Worm (Caenorhabditis elegans) whole organism, L3 larva: Measurements from ENCODE around the gene C36E8.6.

ENCODE experiments used
- R02D3.7 ChIP-seq: fragments of 150-350 bp; optimal IDR thresholded peaks from 2 replicates; lab custom pipeline; 2014; ENCODE audit warnings: missing biosample characterization, missing genetic modification characterization
- ZK546.5 ChIP-seq: sonication (generic microtip); optimal IDR thresholded peaks from 2 replicates; lab custom pipeline; 2017; ENCODE audit warnings: missing biosample characterization, missing genetic modification characterization
- aly-2 ChIP-seq: fragments of 150-350 bp; optimal IDR thresholded peaks from 2 replicates; lab custom pipeline; 2014; ENCODE audit warnings: missing biosample characterization, missing genetic modification characterization
- ceh-28 ChIP-seq: fragments of 150-350 bp; optimal IDR thresholded peaks from 2 replicates; lab custom pipeline; 2014; ENCODE audit warnings: missing biosample characterization, missing genetic modification reagents, missing genetic modification characterization
- ceh-82 ChIP-seq: fragments of 150-350 bp; optimal IDR thresholded peaks from 2 replicates; lab custom pipeline; 2014; ENCODE audit warnings: missing biosample characterization, missing genetic modification characterization
- ceh-9 ChIP-seq: sonication (generic microtip); optimal IDR thresholded peaks from 2 replicates; lab custom pipeline; 2018; ENCODE audit warnings: missing biosample characterization, missing genetic modification characterization
- daf-12 ChIP-seq: fragments of 150-350 bp; optimal IDR thresholded peaks from 2 replicates; lab custom pipeline; 2014; ENCODE audit warnings: missing biosample characterization, missing genetic modification reagents, missing genetic modification characterization
- egl-27 ChIP-seq: sonication (generic microtip); optimal IDR thresholded peaks from 4 replicates; lab custom pipeline; 2017; ENCODE audit warnings: missing biosample characterization, missing genetic modification reagents, missing genetic modification characterization
- egl-5 ChIP-seq: fragments of 150-350 bp; optimal IDR thresholded peaks from 2 replicates; lab custom pipeline; 2017; ENCODE audit warnings: missing biosample characterization, missing genetic modification reagents, missing genetic modification characterization, inconsistent platforms
- elt-2 ChIP-seq: sonication (generic microtip); optimal IDR thresholded peaks from 2 replicates; lab custom pipeline; 2016; ENCODE audit warnings: missing genetic modification reagents, mild to moderate bottlenecking, missing genetic modification characterization, missing compliant biosample characterization
- elt-3 ChIP-seq, 3 experiments: fragments of 150-350 bp in 1 of 3; sonication (generic microtip) in 2 of 3; optimal IDR thresholded peaks; 2 replicates in 2 of 3; 4 replicates in 1 of 3; lab custom pipeline; 2014 to 2017; ENCODE audit warnings: missing biosample characterization in 3 of 3, missing genetic modification characterization in 3 of 3
- eor-1 ChIP-seq, 2 experiments: fragments of 150-350 bp; optimal IDR thresholded peaks; 2 replicates each; lab custom pipeline; 2014 to 2018; ENCODE audit warnings: missing biosample characterization in 2 of 2, missing genetic modification characterization in 2 of 2
- fkh-10 ChIP-seq: sonication (generic microtip); optimal IDR thresholded peaks from 2 replicates; lab custom pipeline; 2017; ENCODE audit warnings: missing biosample characterization, missing genetic modification reagents, missing genetic modification characterization
- hmg-11 ChIP-seq: sonication (generic microtip); optimal IDR thresholded peaks from 2 replicates; lab custom pipeline; 2016; ENCODE audit warnings: missing genetic modification characterization, missing compliant biosample characterization
- jun-1 ChIP-seq: fragments of 150-350 bp; optimal IDR thresholded peaks from 2 replicates; lab custom pipeline; 2014; ENCODE audit warnings: missing biosample characterization, missing genetic modification reagents, missing genetic modification characterization
- lin-15B ChIP-seq: fragments of 150-350 bp; optimal IDR thresholded peaks from 2 replicates; lab custom pipeline; 2014; ENCODE audit warnings: missing biosample characterization, missing genetic modification characterization
- lin-39 ChIP-seq: fragments of 150-350 bp; optimal IDR thresholded peaks from 2 replicates; lab custom pipeline; 2018; ENCODE audit warnings: missing biosample characterization, missing genetic modification reagents, missing genetic modification characterization
- lsy-12 ChIP-seq: sonication (generic microtip); optimal IDR thresholded peaks from 2 replicates; lab custom pipeline; 2016; ENCODE audit warnings: mild to moderate bottlenecking, missing genetic modification characterization, missing compliant biosample characterization
- mdl-1 ChIP-seq: fragments of 150-350 bp; optimal IDR thresholded peaks from 2 replicates; lab custom pipeline; 2014; ENCODE audit warnings: missing biosample characterization, missing genetic modification characterization
- mml-1 ChIP-seq: fragments of 150-350 bp; sonication (generic microtip); optimal IDR thresholded peaks from 3 replicates; lab custom pipeline; 2014; ENCODE audit warnings: missing biosample characterization, missing genetic modification characterization
- nfya-1 ChIP-seq: sonication (generic microtip); optimal IDR thresholded peaks from 2 replicates; lab custom pipeline; 2017; ENCODE audit warnings: missing genetic modification characterization, mild to moderate bottlenecking, missing compliant biosample characterization, antibody characterized with exemption, moderate library complexity; ENCODE audit not compliant: insufficient read depth
- nhr-11 ChIP-seq: fragments of 150-350 bp; optimal IDR thresholded peaks from 2 replicates; lab custom pipeline; 2014; ENCODE audit warnings: missing biosample characterization, missing genetic modification characterization
- nhr-12 ChIP-seq: fragments of 150-350 bp; optimal IDR thresholded peaks from 2 replicates; lab custom pipeline; 2014; ENCODE audit warnings: missing biosample characterization, missing genetic modification characterization
- nhr-23 ChIP-seq: fragments of 150-350 bp; optimal IDR thresholded peaks from 2 replicates; lab custom pipeline; 2014; ENCODE audit warnings: missing biosample characterization, missing genetic modification reagents, missing genetic modification characterization
- nhr-25 ChIP-seq: sonication (generic microtip); optimal IDR thresholded peaks from 2 replicates; lab custom pipeline; 2017; ENCODE audit warnings: missing biosample characterization, missing genetic modification characterization
- nhr-28 ChIP-seq: fragments of 150-350 bp; optimal IDR thresholded peaks from 2 replicates; lab custom pipeline; 2014; ENCODE audit warnings: missing biosample characterization, missing genetic modification characterization
- nhr-43 ChIP-seq: sonication (generic microtip); optimal IDR thresholded peaks from 2 replicates; lab custom pipeline; 2016; ENCODE audit warnings: mild to moderate bottlenecking, missing genetic modification characterization, missing compliant biosample characterization; ENCODE audit not compliant: poor library complexity, severe bottlenecking
- nhr-76 ChIP-seq: fragments of 150-350 bp; sonication (generic microtip); optimal IDR thresholded peaks from 5 replicates; lab custom pipeline; 2014; ENCODE audit warnings: missing biosample characterization, missing genetic modification characterization
- nhr-77 ChIP-seq: fragments of 150-350 bp; optimal IDR thresholded peaks from 2 replicates; lab custom pipeline; 2014; ENCODE audit warnings: missing biosample characterization, missing genetic modification characterization
- pha-4 ChIP-seq: fragments of 150-350 bp; optimal IDR thresholded peaks from 2 replicates; lab custom pipeline; 2014; ENCODE audit warnings: missing biosample characterization, missing genetic modification reagents, missing genetic modification characterization
- pqm-1 ChIP-seq: fragments of 150-350 bp; optimal IDR thresholded peaks from 2 replicates; lab custom pipeline; 2017; ENCODE audit warnings: missing biosample characterization, missing genetic modification characterization, inconsistent platforms
- sea-2 ChIP-seq: fragments of 150-350 bp; sonication (generic microtip); optimal IDR thresholded peaks from 4 replicates; lab custom pipeline; 2014; ENCODE audit warnings: missing biosample characterization, missing genetic modification reagents, missing genetic modification characterization
- skn-1 ChIP-seq: fragments of 150-350 bp; optimal IDR thresholded peaks from 2 replicates; lab custom pipeline; 2014; ENCODE audit warnings: missing biosample characterization, missing genetic modification characterization
- tbx-2 ChIP-seq: sonication (generic microtip); optimal IDR thresholded peaks from 2 replicates; lab custom pipeline; 2016; ENCODE audit warnings: mild to moderate bottlenecking, missing genetic modification characterization, missing compliant biosample characterization
- unc-39 ChIP-seq: sonication (generic microtip); optimal IDR thresholded peaks from 4 replicates; lab custom pipeline; 2017; ENCODE audit warnings: missing biosample characterization, missing genetic modification characterization
- unc-62 ChIP-seq: fragments of 150-350 bp; sonication (generic microtip); optimal IDR thresholded peaks from 4 replicates; lab custom pipeline; 2014; ENCODE audit warnings: missing biosample characterization, missing genetic modification reagents, missing genetic modification characterization
- zag-1 ChIP-seq: fragments of 150-350 bp; optimal IDR thresholded peaks from 2 replicates; lab custom pipeline; 2014; ENCODE audit warnings: missing biosample characterization, missing genetic modification characterization
- ztf-11 ChIP-seq: fragments of 150-350 bp; optimal IDR thresholded peaks from 2 replicates; lab custom pipeline; 2014; ENCODE audit warnings: missing biosample characterization, missing genetic modification characterization
- ztf-4 ChIP-seq: fragments of 150-350 bp; optimal IDR thresholded peaks from 2 replicates; lab custom pipeline; 2014; ENCODE audit warnings: missing biosample characterization, missing genetic modification characterization

Gene C36E8.6

ce11 chrIII:4005446-4006192 is 17.8 kb downstream of the C36E8.6 start, which contains the start of gene pxd-1:
Gene pxd-1, plus strand, starts transcription at chrIII:4006142.
- TF ChIP-seq mdl-1 (tag; lab: Kevin White, UChicago) (no peak), nhr-43 (no peak), nhr-28 (tag; lab: Kevin White, UChicago) (no peak), zag-1 (tag; lab: Kevin White, UChicago) (no peak), eor-1 (tag; optimal IDR thresholded peaks at IDR 0.05; lab: Kevin White, UChicago) (no peak), lin-39 (peak; percentile 24), nfya-1 (tag; lab: Kevin White, UChicago) (peak; percentile 57), ztf-4 (tag; lab: Kevin White, UChicago) (no peak), egl-5 (peak; percentile 19), fkh-10 (GFP tag; lab: Kevin White, UChicago) (peak; percentile 70), unc-39 (tag; lab: Kevin White, UChicago) (no peak), elt-2 (tag; lab: Kevin White, UChicago) (no peak), nhr-23 (no peak), hmg-11 (tag; lab: Kevin White, UChicago) (no peak), lsy-12 (tag; lab: Kevin White, UChicago) (no peak), jun-1 (tag; lab: Kevin White, UChicago) (no peak), egl-27 (tag; lab: Kevin White, UChicago) (no peak), aly-2 (no peak), daf-12 (tag; lab: Kevin White, UChicago) (no peak), ztf-11 (tag; lab: Kevin White, UChicago) (no peak), pha-4 (tag; lab: Kevin White, UChicago) (no peak)

- TF ChIP-seq daf-12 (tag; lab: Kevin White, UChicago): no peak
- TF ChIP-seq nhr-25 (tag; lab: Kevin White, UChicago): no peak
- TF ChIP-seq hmg-11 (tag; lab: Kevin White, UChicago): no peak
- TF ChIP-seq pha-4 (tag; lab: Kevin White, UChicago): no peak
- TF ChIP-seq nhr-77 (tag; lab: Kevin White, UChicago): no peak
- TF ChIP-seq mml-1: no peak
- TF ChIP-seq ceh-28 (tag; lab: Kevin White, UChicago): no peak
- no peak for TF ChIP-seq nhr-12 (tag; lab: Kevin White, UChicago)
- no peak for TF ChIP-seq sea-2 (GFP tag; lab: Kevin White, UChicago)
- no peak for TF ChIP-seq elt-3 (tag; optimal IDR thresholded peaks at IDR 0.05; lab: Kevin White, UChicago)
- no peak for TF ChIP-seq nhr-11 (tag; lab: Kevin White, UChicago)
- no peak for TF ChIP-seq jun-1 (tag; lab: Kevin White, UChicago)
- no peak for TF ChIP-seq ceh-9 (tag; lab: Kevin White, UChicago)
- no peak for TF ChIP-seq unc-39 (tag; lab: Kevin White, UChicago)
- TF ChIP-seq ztf-11 (tag; lab: Kevin White, UChicago): no peak
- no peak for TF ChIP-seq ceh-82 (tag; lab: Kevin White, UChicago)
- no peak for TF ChIP-seq ztf-4 (tag; lab: Kevin White, UChicago)
- TF ChIP-seq zag-1 (tag; lab: Kevin White, UChicago): no peak
- no peak for TF ChIP-seq ZK546.5
Observed at ce11 chrIII:4007017-4007416, 19.2 kb downstream of the C36E8.6 start.

DNA sequence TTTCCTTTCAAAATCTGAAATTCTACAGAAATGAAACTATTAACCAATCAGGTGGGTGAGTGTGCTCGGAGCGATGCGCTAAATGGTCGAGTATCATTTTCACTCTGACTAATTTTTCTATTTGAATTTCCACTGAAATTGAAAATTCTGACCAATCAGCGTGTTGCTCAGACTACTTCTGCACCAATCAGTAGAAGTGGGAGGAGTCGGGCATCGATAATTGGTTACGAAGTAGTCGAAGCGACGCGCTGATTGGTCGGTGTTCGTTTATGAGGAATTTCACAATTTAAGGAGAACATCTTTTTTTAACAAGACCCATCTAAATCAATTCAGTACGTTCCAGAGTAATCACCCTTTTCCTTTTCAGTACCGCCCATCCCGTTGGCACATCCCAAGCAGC is 21.3 kb downstream of the C36E8.6 start:
- TF ChIP-seq lsy-12 (tag; lab: Kevin White, UChicago): no peak
- peak; percentile 86 for TF ChIP-seq nfya-1 (tag; lab: Kevin White, UChicago)
- TF ChIP-seq, all 47 proteins: peak for 1

ce11 chrIII:4010168-4010567 is 22.3 kb downstream of the C36E8.6 start:
- TF ChIP-seq tbx-2 (no peak), pha-4 (tag; lab: Kevin White, UChicago) (no peak), lin-15B (tag; lab: Kevin White, UChicago) (no peak), skn-1 (tag; lab: Kevin White, UChicago) (no peak), nhr-25 (tag; lab: Kevin White, UChicago) (peak; percentile 22), hmg-11 (tag; lab: Kevin White, UChicago) (peak; percentile 64), pqm-1 (tag; lab: Kevin White, UChicago) (no peak), nhr-23 (no peak), R02D3.7 (tag; lab: Kevin White, UChicago) (no peak), nhr-11 (tag; lab: Kevin White, UChicago) (no peak), nhr-76 (tag; lab: Kevin White, UChicago) (no peak), lin-39 (peak; percentile 67), nfya-1 (tag; lab: Kevin White, UChicago) (peak; percentile 17), ceh-9 (tag; lab: Kevin White, UChicago) (no peak), fkh-10 (GFP tag; lab: Kevin White, UChicago) (no peak), unc-62 (GFP tag; lab: Kevin White, UChicago) (no peak)
